Fruit fly (Drosophila melanogaster): Measurements from ENCODE around the gene CG3222.

The CG3222 gene

dm6 chr3L:9598688-9599087, at the start of gene CG3222:
TSS of gene CG3222 (plus strand) at chr3L:9598988.
- TF ChIP-seq Myc (optimal IDR thresholded peaks at IDR 0.05) (no peak), ttk (optimal IDR thresholded peaks at IDR 0.05) (no peak), psq (optimal IDR thresholded peaks at IDR 0.05) (no peak), h (optimal IDR thresholded peaks at IDR 0.05) (no peak), Sin3A (optimal IDR thresholded peaks at IDR 0.05) (no peak)

DNA sequence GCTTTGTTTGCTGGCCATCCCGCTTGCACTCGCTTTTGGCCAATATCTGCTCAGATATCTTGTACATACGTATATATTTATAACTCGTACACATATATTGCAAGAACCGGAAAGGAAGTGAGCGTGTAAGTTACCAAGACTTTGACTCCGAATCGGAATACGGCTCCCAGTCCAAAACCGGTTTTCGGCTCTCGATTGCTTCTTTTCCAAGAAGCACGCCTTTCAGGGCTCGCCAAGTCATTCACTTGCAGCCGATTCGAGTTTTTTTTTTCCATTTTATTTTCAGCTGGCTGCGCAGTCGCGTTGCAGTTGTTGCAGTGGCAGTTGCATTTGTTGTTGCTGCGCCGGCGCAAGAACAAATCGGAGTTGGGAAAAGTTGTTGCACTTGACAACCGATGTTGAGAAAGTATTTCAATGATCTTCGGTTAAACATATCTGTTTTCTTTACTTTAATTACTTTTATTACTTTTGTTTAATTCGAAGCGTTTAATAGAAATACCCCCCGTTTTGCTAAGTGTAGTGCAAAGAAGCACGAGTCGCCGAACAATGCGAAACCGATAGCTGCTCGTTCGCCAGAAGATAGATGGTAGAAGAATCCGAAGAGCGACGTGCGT, 49.0 kb upstream of the CG3222 start:
- TF ChIP-seq psq (optimal IDR thresholded peaks at IDR 0.05) (no peak), Myc (optimal IDR thresholded peaks at IDR 0.05) (no peak), insv (optimal IDR thresholded peaks at IDR 0.05) (no peak), Sin3A (optimal IDR thresholded peaks at IDR 0.05) (no peak), ttk (optimal IDR thresholded peaks at IDR 0.05) (no peak), h (optimal IDR thresholded peaks at IDR 0.05) (no peak)

DNA sequence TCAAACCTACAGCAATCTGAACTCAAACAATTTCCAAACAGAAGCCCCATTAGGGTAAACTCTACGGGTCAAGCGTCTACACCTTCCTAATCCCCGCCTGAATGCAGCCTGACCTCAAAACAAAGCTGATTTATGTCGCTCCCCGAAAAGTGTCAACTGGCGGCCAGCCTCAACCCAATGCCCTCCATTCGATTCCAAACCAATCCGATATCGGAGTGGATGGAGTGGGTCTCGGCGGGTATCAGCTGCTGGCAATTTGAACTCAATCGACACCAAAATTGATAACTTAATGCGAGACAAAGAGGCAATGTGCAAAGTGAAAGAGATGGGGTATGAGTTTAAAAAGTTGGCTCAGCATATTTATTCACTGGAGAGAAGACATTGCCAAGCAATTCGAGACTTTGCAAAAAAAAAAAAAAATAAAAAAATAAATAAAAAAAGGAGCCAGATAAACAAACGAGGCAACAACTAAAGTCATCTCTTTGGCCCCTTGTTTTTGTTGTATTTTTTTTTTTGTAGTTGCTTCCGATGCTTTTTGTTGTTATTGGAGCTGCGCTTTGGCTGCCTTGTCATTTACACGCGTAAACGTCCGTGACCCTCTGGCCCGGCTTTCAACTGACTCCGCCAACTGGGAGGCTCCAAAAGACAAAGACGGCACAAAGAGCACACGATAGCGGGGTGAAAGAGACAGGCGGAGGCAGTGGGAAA, 47.8 kb upstream of the CG3222 start:
- TF ChIP-seq ttk (optimal IDR thresholded peaks at IDR 0.05) (no peak), psq (optimal IDR thresholded peaks at IDR 0.05) (no peak), Myc (optimal IDR thresholded peaks at IDR 0.05) (no peak)

- TF ChIP-seq Myc (optimal IDR thresholded peaks at IDR 0.05), result no peak
- TF ChIP-seq insv (optimal IDR thresholded peaks at IDR 0.05), result no peak
- TF ChIP-seq Sin3A (optimal IDR thresholded peaks at IDR 0.05), result no peak
- no peak for TF ChIP-seq h (optimal IDR thresholded peaks at IDR 0.05)
- TF ChIP-seq psq (optimal IDR thresholded peaks at IDR 0.05), result no peak
- TF ChIP-seq ttk (optimal IDR thresholded peaks at IDR 0.05), result no peak
Observed at dm6 chr3L:9552190-9552809, 46.5 kb upstream of the CG3222 start.

DNA sequence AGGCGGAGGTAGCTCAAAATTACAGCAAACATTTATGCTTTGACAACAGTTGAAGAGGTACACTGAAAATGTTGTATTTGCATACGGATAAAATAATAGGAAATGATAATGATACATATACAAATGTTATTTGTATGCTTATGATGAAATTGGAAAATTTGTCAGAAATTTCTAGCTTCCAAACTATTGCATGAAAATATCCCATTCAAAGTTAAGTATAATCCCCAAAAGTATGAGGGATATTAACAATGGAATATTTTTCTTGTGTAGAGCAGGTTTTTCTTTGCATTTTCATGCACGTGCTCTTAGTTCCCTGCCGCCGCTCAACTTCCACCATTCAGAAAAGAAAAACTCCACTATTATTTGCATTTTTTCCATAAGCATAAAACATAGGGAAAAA, 43.8 kb upstream of the CG3222 start:
- no peak for TF ChIP-seq psq (optimal IDR thresholded peaks at IDR 0.05)
- TF ChIP-seq h (optimal IDR thresholded peaks at IDR 0.05), result no peak
- no peak for TF ChIP-seq insv (optimal IDR thresholded peaks at IDR 0.05)
- TF ChIP-seq ttk (optimal IDR thresholded peaks at IDR 0.05), result no peak
- no peak for TF ChIP-seq Myc (optimal IDR thresholded peaks at IDR 0.05)
- no peak for TF ChIP-seq Sin3A (optimal IDR thresholded peaks at IDR 0.05)

DNA sequence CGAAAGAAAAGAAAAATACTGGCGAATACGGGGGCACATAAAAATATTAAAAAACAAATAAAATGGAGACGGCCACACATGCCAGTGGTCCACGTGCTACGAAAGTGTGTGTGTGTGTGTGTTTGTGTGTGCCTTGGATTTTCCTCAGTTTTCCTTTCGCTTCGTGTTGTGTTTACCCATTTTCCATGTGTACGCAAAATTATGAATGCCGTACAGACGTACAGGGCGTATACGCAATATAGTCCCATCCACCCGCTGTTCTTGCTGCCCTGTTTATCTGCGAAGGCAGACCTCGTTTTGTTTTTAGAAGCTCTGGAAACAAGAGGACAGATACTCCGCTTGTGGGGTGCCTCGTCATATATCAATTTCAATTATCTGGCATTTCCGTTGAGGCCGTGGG, 42.1 kb upstream of the CG3222 start:
- TF ChIP-seq ttk (optimal IDR thresholded peaks at IDR 0.05), result no peak
- TF ChIP-seq Myc (optimal IDR thresholded peaks at IDR 0.05), result no peak
- TF ChIP-seq Sin3A (optimal IDR thresholded peaks at IDR 0.05), result no peak
- no peak for TF ChIP-seq psq (optimal IDR thresholded peaks at IDR 0.05)
- no peak for TF ChIP-seq insv (optimal IDR thresholded peaks at IDR 0.05)
- TF ChIP-seq h (optimal IDR thresholded peaks at IDR 0.05), result no peak

DNA sequence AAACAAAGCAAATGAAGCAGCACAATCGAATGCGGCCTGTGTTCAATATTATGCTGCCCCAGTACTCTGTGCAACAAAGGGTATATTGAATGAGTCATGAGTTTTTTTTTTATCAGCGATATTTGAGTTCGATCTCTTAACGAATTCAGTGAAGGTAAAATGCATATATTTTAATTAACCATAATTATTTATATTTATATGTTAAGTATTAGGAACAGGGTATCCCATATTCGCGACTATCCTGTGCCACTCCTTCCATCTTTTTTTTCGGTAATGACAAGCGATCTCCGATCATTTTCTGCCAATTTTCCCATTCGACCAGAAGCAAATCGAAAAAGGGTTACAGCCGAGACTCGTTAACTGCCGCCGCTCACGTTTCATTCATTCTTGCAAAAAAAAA, 39.7 kb upstream of the CG3222 start:
- TF ChIP-seq ttk (optimal IDR thresholded peaks at IDR 0.05) (no peak), Myc (optimal IDR thresholded peaks at IDR 0.05) (no peak), psq (optimal IDR thresholded peaks at IDR 0.05) (no peak), Sin3A (optimal IDR thresholded peaks at IDR 0.05) (no peak), h (optimal IDR thresholded peaks at IDR 0.05) (no peak), insv (optimal IDR thresholded peaks at IDR 0.05) (no peak)

DNA sequence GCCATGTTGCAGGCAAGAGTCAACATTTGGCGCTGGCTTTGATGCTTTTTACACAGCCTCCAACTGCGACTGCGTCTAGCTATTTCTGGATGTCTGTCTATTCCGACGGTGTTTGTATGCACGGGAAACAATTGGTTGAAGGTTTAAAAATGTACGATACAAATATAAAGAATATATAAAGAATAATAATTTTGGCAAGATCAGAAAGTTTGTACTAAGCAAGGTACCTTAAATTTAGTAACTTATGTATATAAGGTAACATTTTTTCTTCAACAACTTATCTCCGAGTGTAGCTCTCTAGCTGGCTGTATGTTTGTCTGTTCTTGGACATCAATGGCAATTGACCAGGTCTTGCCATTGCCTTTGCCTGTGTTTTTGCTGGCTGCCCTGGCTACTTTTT, 31.9 kb upstream of the CG3222 start:
- TF ChIP-seq Sin3A (optimal IDR thresholded peaks at IDR 0.05) (no peak), insv (optimal IDR thresholded peaks at IDR 0.05) (no peak), psq (optimal IDR thresholded peaks at IDR 0.05) (no peak), h (optimal IDR thresholded peaks at IDR 0.05) (no peak), Myc (optimal IDR thresholded peaks at IDR 0.05) (no peak), ttk (optimal IDR thresholded peaks at IDR 0.05) (no peak)

dm6 chr3L:9567748-9568147, 31.0 kb upstream of the CG3222 start:
- no peak for TF ChIP-seq ttk (optimal IDR thresholded peaks at IDR 0.05)
- no peak for TF ChIP-seq h (optimal IDR thresholded peaks at IDR 0.05)
- no peak for TF ChIP-seq Myc (optimal IDR thresholded peaks at IDR 0.05)
- no peak for TF ChIP-seq insv (optimal IDR thresholded peaks at IDR 0.05)
- TF ChIP-seq psq (optimal IDR thresholded peaks at IDR 0.05), result no peak
- TF ChIP-seq Sin3A (optimal IDR thresholded peaks at IDR 0.05), result no peak

- TF ChIP-seq insv (optimal IDR thresholded peaks at IDR 0.05), result no peak
- TF ChIP-seq Myc (optimal IDR thresholded peaks at IDR 0.05), result no peak
- TF ChIP-seq h (optimal IDR thresholded peaks at IDR 0.05), result no peak
- no peak for TF ChIP-seq ttk (optimal IDR thresholded peaks at IDR 0.05)
- TF ChIP-seq psq (optimal IDR thresholded peaks at IDR 0.05), result no peak
- no peak for TF ChIP-seq Sin3A (optimal IDR thresholded peaks at IDR 0.05)
Observed at dm6 chr3L:9569194-9569593, 29.6 kb upstream of the CG3222 start.

DNA sequence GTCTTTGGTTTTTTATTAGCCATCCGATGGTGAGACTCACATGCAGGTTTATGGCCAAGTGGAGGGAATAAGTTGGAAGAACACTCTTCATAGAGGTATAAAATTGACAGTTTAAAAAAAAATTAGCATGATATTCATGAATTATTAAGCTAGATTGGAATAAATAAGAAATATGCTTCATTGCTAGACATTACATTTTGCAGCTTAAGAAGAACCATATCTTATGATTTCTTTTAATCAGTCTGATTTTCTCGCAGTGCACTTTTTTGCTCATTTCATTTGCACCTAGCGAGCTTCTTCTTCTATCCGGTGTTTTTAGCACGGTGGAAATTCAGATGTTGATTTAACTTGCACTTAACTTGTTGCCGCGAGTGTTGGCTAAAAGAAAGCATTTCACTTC, 28.9 kb upstream of the CG3222 start:
- TF ChIP-seq Myc (optimal IDR thresholded peaks at IDR 0.05) (no peak), Sin3A (optimal IDR thresholded peaks at IDR 0.05) (no peak), insv (optimal IDR thresholded peaks at IDR 0.05) (no peak), psq (optimal IDR thresholded peaks at IDR 0.05) (no peak), ttk (optimal IDR thresholded peaks at IDR 0.05) (no peak), h (optimal IDR thresholded peaks at IDR 0.05) (no peak)

dm6 chr3L:9571629-9572028, 27.2 kb upstream of the CG3222 start:
- no peak for TF ChIP-seq ttk (optimal IDR thresholded peaks at IDR 0.05)
- TF ChIP-seq Myc (optimal IDR thresholded peaks at IDR 0.05), result no peak
- no peak for TF ChIP-seq insv (optimal IDR thresholded peaks at IDR 0.05)
- TF ChIP-seq Sin3A (optimal IDR thresholded peaks at IDR 0.05), result no peak
- no peak for TF ChIP-seq h (optimal IDR thresholded peaks at IDR 0.05)
